Worm (Caenorhabditis elegans) whole organism, L4 larva: ENCODE measurements around the gene T06E4.5.

Source experiments
- ZK546.5 ChIP-seq, 2 experiments: sonication (generic microtip); optimal IDR thresholded peaks; 2 replicates each; lab custom pipeline; 2017; ENCODE audit warnings: missing biosample characterization in 2 of 2, missing genetic modification characterization in 2 of 2
- ceh-82 ChIP-seq: sonication (generic microtip); optimal IDR thresholded peaks from 2 replicates; lab custom pipeline; 2017; ENCODE audit warnings: missing biosample characterization, missing genetic modification characterization
- cey-2 ChIP-seq: sonication (generic microtip); optimal IDR thresholded peaks from 3 replicates; lab custom pipeline; 2017; ENCODE audit warnings: missing genetic modification characterization, mild to moderate bottlenecking, missing compliant biosample characterization, antibody characterized with exemption, borderline replicate concordance; ENCODE audit not compliant: insufficient read depth
- daf-12 ChIP-seq: fragments of 150-350 bp; optimal IDR thresholded peaks from 2 replicates; lab custom pipeline; 2014; ENCODE audit warnings: missing biosample characterization, missing genetic modification reagents, missing genetic modification characterization
- lim-7 ChIP-seq: fragments of 200-800 bp; sonication (Bioruptor generic); IDR thresholded peaks from 2 replicates; pipeline ENCODE4 v1.3.6; 2022; ENCODE audit warnings: missing genetic modification characterization, missing compliant biosample characterization
- lin-39 ChIP-seq: fragments of 150-350 bp; optimal IDR thresholded peaks from 2 replicates; lab custom pipeline; 2014; ENCODE audit warnings: missing biosample characterization, missing genetic modification reagents, missing genetic modification characterization
- lsy-2 ChIP-seq, 2 experiments: fragments of 150-350 bp in 1 of 2; sonication (generic microtip) in 1 of 2; optimal IDR thresholded peaks; 2 replicates each; lab custom pipeline; 2014 to 2017; ENCODE audit warnings: missing biosample characterization in 2 of 2, missing genetic modification characterization in 2 of 2
- nhr-11 ChIP-seq: fragments of 150-350 bp; optimal IDR thresholded peaks from 2 replicates; lab custom pipeline; 2014; ENCODE audit warnings: missing biosample characterization, missing genetic modification characterization
- nhr-28 ChIP-seq: fragments of 150-350 bp; optimal IDR thresholded peaks from 2 replicates; lab custom pipeline; 2014; ENCODE audit warnings: missing biosample characterization, missing genetic modification characterization
- pha-4 ChIP-seq, 2 experiments: fragments of 150-350 bp in 1 of 2; fragments of 200-800 bp in 1 of 2; sonication (Bioruptor generic) in 1 of 2; IDR thresholded peaks in 1 of 2; optimal IDR thresholded peaks in 1 of 2; 2 replicates each; pipeline versions ENCODE4 v1.3.6 to Lab custom; 2014 to 2022; ENCODE audit warnings: missing genetic modification characterization in 2 of 2, missing genetic modification reagents in 2 of 2, missing biosample characterization in 1 of 2, missing compliant biosample characterization in 1 of 2
- pqm-1 ChIP-seq: sonication (generic microtip); optimal IDR thresholded peaks from 2 replicates; lab custom pipeline; 2017; ENCODE audit warnings: missing biosample characterization, missing genetic modification characterization
- rbr-2 ChIP-seq: sonication (generic microtip); optimal IDR thresholded peaks from 2 replicates; lab custom pipeline; 2016; ENCODE audit warnings: missing genotype, missing genetic modification characterization, missing compliant biosample characterization
- skn-1 ChIP-seq: fragments of 150-350 bp; optimal IDR thresholded peaks from 2 replicates; lab custom pipeline; 2014; ENCODE audit warnings: missing biosample characterization, missing genetic modification characterization
- ztf-11 ChIP-seq: fragments of 150-350 bp; optimal IDR thresholded peaks from 2 replicates; lab custom pipeline; 2014; ENCODE audit warnings: missing biosample characterization, missing genetic modification characterization

- TF ChIP-seq ztf-11 (no peak), lsy-2 (tag; optimal IDR thresholded peaks at IDR 0.05; lab: Kevin White, UChicago) (no peak), skn-1 (tag; lab: Kevin White, UChicago) (no peak), pha-4 (GFP tag; IDR thresholded peaks at IDR 0.05; lab: Robert Waterston, UW) (no peak), pha-4 (tag; optimal IDR thresholded peaks at IDR 0.05; lab: Kevin White, UChicago) (no peak), nhr-28 (tag; lab: Kevin White, UChicago) (no peak), cey-2 (tag; lab: Kevin White, UChicago) (no peak), rbr-2 (no peak), ceh-82 (tag; lab: Kevin White, UChicago) (no peak), ZK546.5 (tag; optimal IDR thresholded peaks at IDR 0.05; lab: Kevin White, UChicago) (no peak), nhr-11 (tag; lab: Kevin White, UChicago) (no peak), lim-7 (GFP tag; lab: Robert Waterston, UW) (no peak), pqm-1 (tag; lab: Kevin White, UChicago) (no peak), daf-12 (tag; lab: Kevin White, UChicago) (no peak), lin-39 (tag; lab: Kevin White, UChicago) (no peak)
Observed at ce11 chrV:9616130-9616529, 14.9 kb upstream of the T06E4.5 start.
